Fruit fly (Drosophila melanogaster) whole organism, embryonic: Measurements from ENCODE around the gene Syx13.

ENCODE experiments used
- Adf1 ChIP-seq: fragments of 200-800 bp; sonication (Bioruptor generic); IDR thresholded peaks from 2 replicates; pipeline ENCODE4 v1.3.6; 2022; ENCODE audit warnings: missing biosample characterization, missing genetic modification characterization
- Atf6 ChIP-seq: fragments of 200-800 bp; sonication (Bioruptor generic); IDR thresholded peaks from 2 replicates; pipeline ENCODE4 v1.3.6; 2022; ENCODE audit warnings: missing biosample characterization, missing genetic modification characterization
- CG10543 ChIP-seq: fragments of 200-800 bp; sonication (Bioruptor generic); optimal IDR thresholded peaks from 3 replicates; lab custom pipeline; 2017; ENCODE audit warnings: missing biosample characterization, mild to moderate bottlenecking, missing genetic modification characterization, moderate library complexity
- CG10959 ChIP-seq: fragments of 200-800 bp; sonication (Bioruptor generic); IDR thresholded peaks from 2 replicates; pipeline ENCODE4 v1.3.6; 2022; ENCODE audit warnings: missing biosample characterization, missing genetic modification characterization
- CG11456 ChIP-seq: fragments of 200-800 bp; sonication (Bioruptor generic); IDR thresholded peaks from 3 replicates; pipeline ENCODE4 v1.3.6; 2022; ENCODE audit warnings: missing biosample characterization, missing genetic modification characterization
- CG12391 ChIP-seq: fragments of 200-800 bp; sonication (Bioruptor generic); optimal IDR thresholded peaks from 3 replicates; lab custom pipeline; 2018; ENCODE audit warnings: missing biosample characterization, mild to moderate bottlenecking, missing genetic modification characterization, moderate library complexity
- CG15696 ChIP-seq: fragments of 200-800 bp; sonication (Bioruptor generic); optimal IDR thresholded peaks from 2 replicates; lab custom pipeline; 2019; ENCODE audit warnings: missing biosample characterization, mild to moderate bottlenecking, missing genetic modification characterization, moderate library complexity
- CG16863 ChIP-seq: fragments of 200-800 bp; sonication (Bioruptor generic); optimal IDR thresholded peaks from 3 replicates; lab custom pipeline; 2016; ENCODE audit warnings: missing biosample characterization, missing genetic modification characterization
- CG1792 ChIP-seq: fragments of 200-800 bp; sonication (Bioruptor generic); optimal IDR thresholded peaks from 2 replicates; lab custom pipeline; 2016; ENCODE audit warnings: missing biosample characterization, missing genetic modification characterization
- CG18262 ChIP-seq: fragments of 200-800 bp; optimal IDR thresholded peaks from 3 replicates; lab custom pipeline; 2019; ENCODE audit warnings: missing biosample characterization, mild to moderate bottlenecking, missing genetic modification characterization, moderate library complexity
- CG1832 ChIP-seq: fragments of 200-800 bp; sonication (Bioruptor generic); optimal IDR thresholded peaks from 2 replicates; lab custom pipeline; 2017; ENCODE audit warnings: missing biosample characterization, mild to moderate bottlenecking, missing genetic modification characterization, inconsistent platforms
- CG18619 ChIP-seq: fragments of 200-800 bp; sonication (Bioruptor generic); optimal IDR thresholded peaks from 3 replicates; lab custom pipeline; 2017; ENCODE audit warnings: missing biosample characterization, mild to moderate bottlenecking, missing genetic modification characterization
- CG2199 ChIP-seq: fragments of 200-800 bp; sonication (Bioruptor generic); IDR thresholded peaks from 3 replicates; pipeline ENCODE4 v1.3.6; 2022; ENCODE audit warnings: missing biosample characterization, missing genetic modification characterization
- CG3065 ChIP-seq: fragments of 200-800 bp; sonication (Bioruptor generic); optimal IDR thresholded peaks from 2 replicates; lab custom pipeline; 2016; ENCODE audit warnings: missing biosample characterization, missing genetic modification characterization
- CG31365 ChIP-seq: fragments of 200-800 bp; sonication (Bioruptor generic); optimal IDR thresholded peaks from 2 replicates; lab custom pipeline; 2018; ENCODE audit warnings: missing biosample characterization, mild to moderate bottlenecking, missing genetic modification characterization
- CG31441 ChIP-seq: fragments of 200-800 bp; sonication (Bioruptor generic); IDR thresholded peaks from 2 replicates; pipeline ENCODE4 v1.3.6; 2022; ENCODE audit warnings: missing biosample characterization, missing genetic modification characterization
- CG33557 ChIP-seq: fragments of 200-800 bp; sonication (Bioruptor generic); optimal IDR thresholded peaks from 2 replicates; lab custom pipeline; 2019; ENCODE audit warnings: missing biosample characterization, mild to moderate bottlenecking, missing genetic modification characterization, moderate library complexity
- CG34422 ChIP-seq: fragments of 200-800 bp; sonication (Bioruptor generic); IDR thresholded peaks from 3 replicates; pipeline ENCODE4 v1.3.6; 2022; ENCODE audit warnings: missing biosample characterization, missing genetic modification characterization
- CG6791 ChIP-seq: fragments of 200-800 bp; sonication (Bioruptor generic); IDR thresholded peaks from 3 replicates; pipeline ENCODE4 v1.3.6; 2022; ENCODE audit warnings: missing biosample characterization, missing genetic modification characterization; ENCODE audit not compliant: partially characterized antibody
- CG7839 ChIP-seq: fragments of 200-800 bp; sonication (Bioruptor generic); optimal IDR thresholded peaks from 3 replicates; lab custom pipeline; 2018; ENCODE audit warnings: missing biosample characterization, mild to moderate bottlenecking, missing genetic modification characterization, moderate library complexity
- CG8765 ChIP-seq: fragments of 200-800 bp; sonication (Bioruptor generic); IDR thresholded peaks from 2 replicates; pipeline ENCODE4 v1.3.6; 2022; ENCODE audit warnings: missing biosample characterization, missing genetic modification characterization
- CG9727 ChIP-seq: fragments of 200-800 bp; sonication (Bioruptor generic); optimal IDR thresholded peaks from 3 replicates; lab custom pipeline; 2017; ENCODE audit warnings: missing biosample characterization, mild to moderate bottlenecking, missing genetic modification characterization
- CG9932 ChIP-seq: fragments of 200-800 bp; sonication (Bioruptor generic); IDR thresholded peaks from 2 replicates; pipeline ENCODE4 v1.3.6; 2022; ENCODE audit warnings: missing biosample characterization, missing genetic modification characterization
- Doc3 ChIP-seq: fragments of 200-800 bp; sonication (Bioruptor generic); IDR thresholded peaks from 3 replicates; pipeline ENCODE4 v1.3.6; 2022; ENCODE audit warnings: missing biosample characterization, missing genetic modification characterization; ENCODE audit not compliant: partially characterized antibody
- Hsf ChIP-seq: fragments of 200-800 bp; sonication (Bioruptor generic); optimal IDR thresholded peaks from 3 replicates; lab custom pipeline; 2016; ENCODE audit warnings: missing biosample characterization, missing genetic modification characterization
- Lhr ChIP-seq: fragments of 200-800 bp; sonication (Bioruptor generic); optimal IDR thresholded peaks from 3 replicates; lab custom pipeline; 2017; ENCODE audit warnings: mild to moderate bottlenecking, missing biosample characterization, missing genetic modification reagents, missing genetic modification characterization
- NFAT ChIP-seq: fragments of 200-800 bp; sonication (Bioruptor generic); IDR thresholded peaks from 2 replicates; pipeline ENCODE4 v1.3.6; 2022; ENCODE audit warnings: missing biosample characterization, missing genetic modification characterization
- Sox102F ChIP-seq: fragments of 200-800 bp; sonication (Bioruptor generic); optimal IDR thresholded peaks from 2 replicates; lab custom pipeline; 2018; ENCODE audit warnings: missing biosample characterization, mild to moderate bottlenecking, missing genetic modification characterization, moderate library complexity
- Ssrp ChIP-seq: fragments of 200-800 bp; sonication (Bioruptor generic); optimal IDR thresholded peaks from 2 replicates; lab custom pipeline; 2018; ENCODE audit warnings: missing biosample characterization, mild to moderate bottlenecking, missing genetic modification characterization, moderate library complexity
- Xbp1 ChIP-seq: fragments of 200-800 bp; sonication (Bioruptor generic); optimal IDR thresholded peaks from 3 replicates; lab custom pipeline; 2016; ENCODE audit warnings: missing biosample characterization, mild to moderate bottlenecking, missing genetic modification characterization
- YL-1 ChIP-seq: fragments of 200-800 bp; sonication (Bioruptor generic); optimal IDR thresholded peaks from 3 replicates; lab custom pipeline; 2017; ENCODE audit warnings: missing biosample characterization, mild to moderate bottlenecking, missing genetic modification characterization
- amos ChIP-seq: fragments of 200-800 bp; sonication (Bioruptor generic); IDR thresholded peaks from 2 replicates; pipeline ENCODE4 v1.3.6; 2022; ENCODE audit warnings: missing biosample characterization, missing genetic modification characterization; ENCODE audit not compliant: partially characterized antibody
- ash1 ChIP-seq: fragments of 200-800 bp; sonication (Bioruptor generic); optimal IDR thresholded peaks from 2 replicates; lab custom pipeline; 2018; ENCODE audit warnings: missing biosample characterization, mild to moderate bottlenecking, missing genetic modification characterization
- bsh ChIP-seq, 2 experiments: fragments of 200-800 bp; sonication (Bioruptor generic); optimal IDR thresholded peaks; 2 replicates each; lab custom pipeline; 2017 to 2018; ENCODE audit warnings: mild to moderate bottlenecking in 2 of 2, missing biosample characterization in 2 of 2, missing genetic modification characterization in 2 of 2, moderate library complexity in 1 of 2
- corto ChIP-seq: fragments of 200-800 bp; sonication (Bioruptor generic); optimal IDR thresholded peaks from 2 replicates; lab custom pipeline; 2016; ENCODE audit warnings: missing biosample characterization, mild to moderate bottlenecking, missing genetic modification characterization, moderate library complexity
- crp ChIP-seq, 2 experiments: fragments of 200-800 bp; sonication (Bioruptor generic); optimal IDR thresholded peaks; 2 replicates in 1 of 2; 3 replicates in 1 of 2; lab custom pipeline; 2017; ENCODE audit warnings: missing biosample characterization in 2 of 2, missing genetic modification characterization in 2 of 2, mild to moderate bottlenecking in 1 of 2, moderate library complexity in 1 of 2
- dpn ChIP-seq, 2 experiments: fragments of 200-800 bp; sonication (Bioruptor generic); optimal IDR thresholded peaks; 3 replicates each; lab custom pipeline; 2016; ENCODE audit warnings: missing biosample characterization in 2 of 2, missing genetic modification characterization in 2 of 2
- fd96Cb ChIP-seq: fragments of 200-800 bp; sonication (Bioruptor generic); optimal IDR thresholded peaks from 2 replicates; lab custom pipeline; 2018; ENCODE audit warnings: missing biosample characterization, mild to moderate bottlenecking, missing genetic modification characterization, moderate library complexity
- gcm ChIP-seq: fragments of 200-800 bp; sonication (Bioruptor generic); optimal IDR thresholded peaks from 2 replicates; lab custom pipeline; 2019; ENCODE audit warnings: missing biosample characterization, mild to moderate bottlenecking, missing genetic modification characterization, moderate library complexity
- grau ChIP-seq: fragments of 200-800 bp; optimal IDR thresholded peaks from 3 replicates; lab custom pipeline; 2019; ENCODE audit warnings: missing biosample characterization, mild to moderate bottlenecking, missing genetic modification characterization, moderate library complexity
- ham ChIP-seq: fragments of 200-800 bp; sonication (Bioruptor generic); IDR thresholded peaks from 2 replicates; pipeline ENCODE4 v1.3.6; 2022; ENCODE audit warnings: missing biosample characterization, missing genetic modification characterization
- onecut ChIP-seq: fragments of 200-800 bp; sonication (Bioruptor generic); IDR thresholded peaks from 2 replicates; pipeline ENCODE4 v1.3.6; 2022; ENCODE audit warnings: missing biosample characterization, missing genetic modification characterization
- otp ChIP-seq: fragments of 200-800 bp; sonication (Bioruptor generic); IDR thresholded peaks from 3 replicates; pipeline ENCODE4, ENCODE4 v1.3.6; 2022; ENCODE audit warnings: missing biosample characterization, missing genetic modification characterization
- pita ChIP-seq: fragments of 200-800 bp; sonication (Bioruptor generic); optimal IDR thresholded peaks from 2 replicates; lab custom pipeline; 2017; ENCODE audit warnings: missing biosample characterization, mild to moderate bottlenecking, missing genetic modification characterization
- psq ChIP-seq: fragments of 200-800 bp; sonication (Bioruptor generic); optimal IDR thresholded peaks from 2 replicates; lab custom pipeline; 2017; ENCODE audit warnings: missing biosample characterization, missing genetic modification characterization
- scrt ChIP-seq: fragments of 200-800 bp; sonication (Bioruptor generic); optimal IDR thresholded peaks from 2 replicates; lab custom pipeline; 2018; ENCODE audit warnings: missing biosample characterization, mild to moderate bottlenecking, missing genetic modification characterization, moderate library complexity
- seq ChIP-seq: fragments of 200-800 bp; sonication (Bioruptor generic); IDR thresholded peaks from 2 replicates; pipeline ENCODE4 v1.3.6; 2022; ENCODE audit warnings: missing biosample characterization, missing genetic modification characterization
- sisA ChIP-seq: fragments of 200-800 bp; sonication (Bioruptor generic); IDR thresholded peaks from 2 replicates; pipeline ENCODE4 v1.3.6; 2022; ENCODE audit warnings: missing biosample characterization, missing genetic modification characterization
- sna ChIP-seq: fragments of 200-800 bp; sonication (Bioruptor generic); IDR thresholded peaks from 2 replicates; pipeline ENCODE4 v1.3.6; 2022; ENCODE audit warnings: missing biosample characterization, missing genetic modification characterization; ENCODE audit not compliant: partially characterized antibody
- wor ChIP-seq: fragments of 200-800 bp; sonication (Bioruptor generic); IDR thresholded peaks from 2 replicates; pipeline ENCODE4 v1.3.6; 2022; ENCODE audit warnings: missing biosample characterization, missing genetic modification characterization
- yki ChIP-seq: fragments of >200 bp; optimal IDR thresholded peaks from 3 replicates; lab custom pipeline; 2018
- z ChIP-seq: fragments of 200-800 bp; sonication (Bioruptor generic); IDR thresholded peaks from 3 replicates; pipeline ENCODE4 v1.3.6; 2022; ENCODE audit warnings: missing biosample characterization, missing genetic modification characterization

The Syx13 gene

DNA sequence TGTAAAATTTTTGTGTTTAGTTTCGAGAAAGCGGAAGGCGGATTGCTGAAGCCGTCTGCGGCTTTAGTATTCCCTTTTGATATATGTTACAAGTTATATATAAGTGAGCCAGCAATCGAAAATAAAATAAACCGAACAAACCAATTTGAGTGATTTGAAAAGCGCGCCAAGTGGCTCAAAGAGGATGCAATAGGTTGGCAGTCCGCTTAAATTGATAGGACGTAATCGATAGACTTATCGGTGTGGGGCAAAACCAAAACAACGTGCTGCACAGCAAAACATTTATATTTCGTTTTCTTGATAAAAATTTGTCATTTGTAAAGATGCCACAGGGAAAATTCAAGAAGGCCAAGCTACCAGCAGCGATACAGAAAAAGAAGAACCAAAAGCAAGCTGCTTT, 2.5 kb downstream of the Syx13 start, which contains the start of gene CG11279 (continued):
- TF ChIP-seq sna (peak; percentile 54; the same call in 1 of the 2 replicates), yki (lab: Kevin White, UChicago) (no peak), CG31441 (no peak), CG6791 (GFP tag; lab: Robert Waterston, UW) (peak; percentile 73), Xbp1 (no peak), CG3065 (GFP tag; lab: Kevin White, UChicago) (no peak), CG34422 (no peak), sisA (GFP tag; lab: Robert Waterston, UW) (no peak), CG9932 (GFP tag; lab: Robert Waterston, UW) (no peak), Atf6 (GFP tag; lab: Robert Waterston, UW) (no peak), CG8765 (GFP tag; lab: Robert Waterston, UW) (no peak), dpn (GFP tag; optimal IDR thresholded peaks at IDR 0.05; lab: Kevin White, UChicago) (no peak), Sox102F (no peak), Ssrp (tag; lab: Kevin White, UChicago) (no peak), ham (no peak), CG15696 (tag; lab: Kevin White, UChicago) (no peak), scrt (no peak), CG16863 (GFP tag; lab: Kevin White, UChicago) (no peak), bsh (GFP tag; optimal IDR thresholded peaks at IDR 0.05; lab: Kevin White, UChicago) (no peak), CG11456 (GFP tag; lab: Robert Waterston, UW) (no peak), CG9727 (GFP tag; lab: Kevin White, UChicago) (no peak), corto (GFP tag; lab: Kevin White, UChicago) (no peak), Adf1 (GFP tag; lab: Robert Waterston, UW) (no peak), wor (GFP tag; lab: Robert Waterston, UW) (no peak), CG12391 (tag; lab: Kevin White, UChicago) (no peak), crp (GFP tag; optimal IDR thresholded peaks at IDR 0.05; lab: Kevin White, UChicago) (no peak), CG2199 (no peak), onecut (GFP tag; lab: Robert Waterston, UW) (peak; percentile 24; the same call in 1 of the 2 replicates), CG10543 (GFP tag; lab: Kevin White, UChicago) (no peak), psq (GFP tag; lab: Kevin White, UChicago) (no peak), NFAT (no peak), seq (GFP tag; lab: Robert Waterston, UW) (no peak), CG1792 (GFP tag; lab: Kevin White, UChicago) (no peak), amos (GFP tag; lab: Robert Waterston, UW) (peak; percentile 79), CG33557 (GFP tag; lab: Kevin White, UChicago) (no peak), ash1 (GFP tag; lab: Kevin White, UChicago) (no peak), fd96Cb (tag; lab: Kevin White, UChicago) (no peak), CG10959 (GFP tag; lab: Robert Waterston, UW) (no peak), CG31365 (tag; lab: Kevin White, UChicago) (no peak), grau (tag; lab: Kevin White, UChicago) (peak; percentile 6), YL-1 (peak; percentile 67), gcm (no peak), pita (GFP tag; lab: Kevin White, UChicago) (no peak), z (GFP tag; lab: Robert Waterston, UW) (no peak), CG1832 (GFP tag; lab: Kevin White, UChicago) (no peak), Lhr (GFP tag; lab: Kevin White, UChicago) (no peak), CG7839 (tag; lab: Kevin White, UChicago) (no peak), Hsf (GFP tag; lab: Kevin White, UChicago) (no peak), CG18619 (GFP tag; lab: Kevin White, UChicago) (no peak), CG18262 (tag; lab: Kevin White, UChicago) (peak; percentile 6), otp (GFP tag; lab: Robert Waterston, UW) (no peak), Doc3 (GFP tag; lab: Robert Waterston, UW) (peak; percentile 54; the same call in 2 of the 3 replicates)
